Fruit fly (Drosophila melanogaster) whole organism, embryonic: Measurements from ENCODE around the gene CG6830.

Experiments
- Adf1 ChIP-seq: fragments of 200-800 bp; sonication (Bioruptor generic); IDR thresholded peaks from 2 replicates; pipeline ENCODE4 v1.3.6; 2022; ENCODE audit warnings: missing biosample characterization, missing genetic modification characterization
- Bgb ChIP-seq: fragments of 200-800 bp; sonication (Bioruptor generic); IDR thresholded peaks from 2 replicates; pipeline ENCODE4 v1.3.6; 2022; ENCODE audit warnings: missing biosample characterization, missing genetic modification characterization; ENCODE audit not compliant: partially characterized antibody
- CG10321 ChIP-seq: fragments of 200-800 bp; sonication (Bioruptor generic); IDR thresholded peaks from 2 replicates; pipeline ENCODE4 v1.3.6; 2022; ENCODE audit warnings: missing biosample characterization, missing genetic modification characterization
- CG11504 ChIP-seq: fragments of 200-800 bp; sonication (Bioruptor generic); optimal IDR thresholded peaks from 3 replicates; lab custom pipeline; 2019; ENCODE audit warnings: missing biosample characterization, mild to moderate bottlenecking, missing genetic modification characterization, moderate library complexity
- CG15269 ChIP-seq: fragments of 200-800 bp; sonication (Bioruptor generic); optimal IDR thresholded peaks from 2 replicates; lab custom pipeline; 2018; ENCODE audit warnings: missing biosample characterization, mild to moderate bottlenecking, missing genetic modification characterization, moderate library complexity
- CG15479 ChIP-seq: fragments of 200-800 bp; sonication (Bioruptor generic); optimal IDR thresholded peaks from 3 replicates; lab custom pipeline; 2019; ENCODE audit warnings: missing biosample characterization, mild to moderate bottlenecking, missing genetic modification characterization, moderate library complexity
- CG17328 ChIP-seq: fragments of 200-800 bp; sonication (Bioruptor generic); IDR thresholded peaks from 2 replicates; pipeline ENCODE4 v1.3.6; 2022; ENCODE audit warnings: missing biosample characterization, missing genetic modification characterization
- CG2129 ChIP-seq: fragments of 200-800 bp; sonication (Bioruptor generic); IDR thresholded peaks from 2 replicates; pipeline ENCODE4 v1.3.6; 2022; ENCODE audit warnings: missing biosample characterization, missing genetic modification characterization; ENCODE audit not compliant: partially characterized antibody
- CG2199 ChIP-seq: fragments of 200-800 bp; sonication (Bioruptor generic); IDR thresholded peaks from 3 replicates; pipeline ENCODE4 v1.3.6; 2022; ENCODE audit warnings: missing biosample characterization, missing genetic modification characterization
- CG2712 ChIP-seq: fragments of 200-800 bp; optimal IDR thresholded peaks from 3 replicates; lab custom pipeline; 2019; ENCODE audit warnings: missing biosample characterization, mild to moderate bottlenecking, missing genetic modification characterization, moderate library complexity
- CG3163 ChIP-seq: fragments of 200-800 bp; sonication (Bioruptor generic); optimal IDR thresholded peaks from 3 replicates; lab custom pipeline; 2016; ENCODE audit warnings: missing biosample characterization, missing genetic modification characterization
- CG3407 ChIP-seq: fragments of 200-800 bp; sonication (Bioruptor generic); optimal IDR thresholded peaks from 2 replicates; lab custom pipeline; 2018; ENCODE audit warnings: missing biosample characterization, mild to moderate bottlenecking, missing genetic modification characterization
- CG3726 ChIP-seq: fragments of 200-800 bp; sonication (Bioruptor generic); IDR thresholded peaks from 3 replicates; pipeline ENCODE4, ENCODE4 v1.3.6; 2022; ENCODE audit warnings: missing biosample characterization, missing genetic modification characterization
- CG3838 ChIP-seq: fragments of 200-800 bp; sonication (Bioruptor generic); optimal IDR thresholded peaks from 3 replicates; lab custom pipeline; 2016; ENCODE audit warnings: missing biosample characterization, missing genetic modification characterization
- CG6683 ChIP-seq: fragments of 200-800 bp; sonication (Bioruptor generic); optimal IDR thresholded peaks from 2 replicates; lab custom pipeline; 2017; ENCODE audit warnings: missing biosample characterization, mild to moderate bottlenecking, missing genetic modification characterization, missing genetic modification reagents
- CG6813 ChIP-seq: fragments of 200-800 bp; sonication (Bioruptor generic); optimal IDR thresholded peaks from 2 replicates; lab custom pipeline; 2017; ENCODE audit warnings: missing biosample characterization, missing genetic modification characterization, mild to moderate bottlenecking, moderate library complexity, missing genetic modification reagents
- CG7372 ChIP-seq: fragments of 200-800 bp; sonication (Bioruptor generic); IDR thresholded peaks from 2 replicates; pipeline ENCODE4 v1.3.6; 2022; ENCODE audit warnings: missing biosample characterization, missing genetic modification characterization
- CG7556 ChIP-seq: fragments of 200-800 bp; sonication (Bioruptor generic); optimal IDR thresholded peaks from 2 replicates; lab custom pipeline; 2017; ENCODE audit warnings: missing biosample characterization, mild to moderate bottlenecking, missing genetic modification characterization
- CG9437 ChIP-seq: fragments of 200-800 bp; sonication (Bioruptor generic); optimal IDR thresholded peaks from 2 replicates; lab custom pipeline; 2018; ENCODE audit warnings: missing biosample characterization, mild to moderate bottlenecking, missing genetic modification characterization
- CG9797 ChIP-seq: fragments of 200-800 bp; sonication (Bioruptor generic); optimal IDR thresholded peaks from 3 replicates; lab custom pipeline; 2018; ENCODE audit warnings: missing biosample characterization, mild to moderate bottlenecking, missing genetic modification characterization
- D19A ChIP-seq: fragments of 200-800 bp; optimal IDR thresholded peaks from 3 replicates; lab custom pipeline; 2019; ENCODE audit warnings: missing biosample characterization, mild to moderate bottlenecking, missing genetic modification characterization, moderate library complexity
- Dbx ChIP-seq: fragments of 200-800 bp; sonication (Bioruptor generic); IDR thresholded peaks from 3 replicates; pipeline ENCODE4 v1.3.6; 2022; ENCODE audit warnings: missing biosample characterization, missing genetic modification characterization
- Dll ChIP-seq: fragments of 200-800 bp; sonication (Bioruptor generic); IDR thresholded peaks from 4 replicates; pipeline ENCODE4 v1.3.6; 2022; ENCODE audit warnings: missing biosample characterization, missing genetic modification characterization; ENCODE audit not compliant: partially characterized antibody
- Kr ChIP-seq: fragments of 200-800 bp; sonication (Bioruptor generic); optimal IDR thresholded peaks from 2 replicates; lab custom pipeline; 2017; ENCODE audit warnings: missing biosample characterization, mild to moderate bottlenecking, missing genetic modification characterization
- Max ChIP-seq: fragments of 200-800 bp; sonication (Bioruptor generic); optimal IDR thresholded peaks from 2 replicates; lab custom pipeline; 2016; ENCODE audit warnings: missing biosample characterization, mild to moderate bottlenecking, missing genetic modification characterization
- Neu2 ChIP-seq: fragments of 200-800 bp; sonication (Bioruptor generic); optimal IDR thresholded peaks from 3 replicates; lab custom pipeline; 2016; ENCODE audit warnings: missing biosample characterization, missing genetic modification characterization, borderline replicate concordance
- Sry-δ ChIP-seq: fragments of 200-800 bp; sonication (Bioruptor generic); optimal IDR thresholded peaks from 2 replicates; lab custom pipeline; 2016; ENCODE audit warnings: missing biosample characterization, missing genetic modification characterization
- bcd ChIP-seq: fragments of 200-800 bp; sonication (Bioruptor generic); optimal IDR thresholded peaks from 2 replicates; lab custom pipeline; 2017; ENCODE audit warnings: missing biosample characterization, mild to moderate bottlenecking, missing genetic modification characterization
- bowl ChIP-seq: fragments of 200-800 bp; sonication (Bioruptor generic); IDR thresholded peaks from 2 replicates; pipeline ENCODE4 v1.3.6; 2022; ENCODE audit warnings: missing biosample characterization, missing genetic modification characterization
- cg ChIP-seq: fragments of 200-800 bp; sonication (Bioruptor generic); optimal IDR thresholded peaks from 3 replicates; lab custom pipeline; 2019; ENCODE audit warnings: missing biosample characterization, mild to moderate bottlenecking, missing genetic modification characterization, moderate library complexity
- chinmo ChIP-seq: fragments of 200-800 bp; sonication (Bioruptor generic); IDR thresholded peaks from 4 replicates; pipeline ENCODE4 v1.3.6; 2022; ENCODE audit warnings: missing biosample characterization, missing genetic modification characterization; ENCODE audit not compliant: partially characterized antibody
- chn ChIP-seq: fragments of 200-800 bp; sonication (Bioruptor generic); optimal IDR thresholded peaks from 2 replicates; lab custom pipeline; 2016; ENCODE audit warnings: missing biosample characterization, missing genetic modification characterization
- croc ChIP-seq: fragments of 200-800 bp; sonication (Bioruptor generic); conservative IDR thresholded peaks from 3 replicates; pipeline ENCODE4 v1.3.6; 2022; ENCODE audit warnings: missing biosample characterization, missing genetic modification characterization
- cwo ChIP-seq: fragments of 200-800 bp; sonication (Bioruptor generic); optimal IDR thresholded peaks from 3 replicates; lab custom pipeline; 2017; ENCODE audit warnings: missing biosample characterization, missing genetic modification characterization, mild to moderate bottlenecking, moderate library complexity, missing genetic modification reagents
- dati ChIP-seq: fragments of 200-800 bp; sonication (Bioruptor generic); IDR thresholded peaks from 2 replicates; pipeline ENCODE4 v1.3.6; 2022; ENCODE audit warnings: missing biosample characterization, missing genetic modification characterization
- en ChIP-seq: fragments of 200-800 bp; sonication (Bioruptor generic); optimal IDR thresholded peaks from 2 replicates; lab custom pipeline; 2016; ENCODE audit warnings: missing biosample characterization, missing genetic modification characterization
- gt ChIP-seq: fragments of 200-800 bp; sonication (Bioruptor generic); IDR thresholded peaks from 2 replicates; pipeline ENCODE4 v1.3.6; 2022; ENCODE audit warnings: missing biosample characterization, missing genetic modification characterization
- ind ChIP-seq: fragments of 200-800 bp; sonication (Bioruptor generic); optimal IDR thresholded peaks from 3 replicates; lab custom pipeline; 2016; ENCODE audit warnings: missing biosample characterization, missing genetic modification characterization
- kni ChIP-seq: fragments of 200-800 bp; sonication (Bioruptor generic); optimal IDR thresholded peaks from 3 replicates; lab custom pipeline; 2017; ENCODE audit warnings: mild to moderate bottlenecking, missing biosample characterization, missing genetic modification reagents, missing genetic modification characterization
- mirr ChIP-seq: fragments of 200-800 bp; sonication (Bioruptor generic); optimal IDR thresholded peaks from 3 replicates; lab custom pipeline; 2018; ENCODE audit warnings: missing biosample characterization, mild to moderate bottlenecking, missing genetic modification characterization
- pita ChIP-seq: fragments of 200-800 bp; sonication (Bioruptor generic); optimal IDR thresholded peaks from 2 replicates; lab custom pipeline; 2017; ENCODE audit warnings: missing biosample characterization, mild to moderate bottlenecking, missing genetic modification characterization
- sim ChIP-seq: fragments of 200-800 bp; sonication (Bioruptor generic); IDR thresholded peaks from 2 replicates; pipeline ENCODE4 v1.3.6; 2022; ENCODE audit warnings: missing biosample characterization, missing genetic modification characterization
- so ChIP-seq: fragments of 200-800 bp; sonication (Bioruptor generic); IDR thresholded peaks from 3 replicates; pipeline ENCODE4 v1.3.6; 2022; ENCODE audit warnings: missing biosample characterization, missing genetic modification characterization
- tin ChIP-seq: fragments of 200-800 bp; sonication (Bioruptor generic); optimal IDR thresholded peaks from 3 replicates; lab custom pipeline; 2016; ENCODE audit warnings: missing biosample characterization, missing genetic modification characterization
- tll ChIP-seq, 2 experiments: fragments of 200-800 bp in 1 of 2; fragments of >200 bp in 1 of 2; sonication (Bioruptor generic) in 1 of 2; optimal IDR thresholded peaks; 2 replicates each; lab custom pipeline; 2017 to 2019; ENCODE audit warnings: missing biosample characterization in 2 of 2, missing genetic modification characterization in 2 of 2, mild to moderate bottlenecking in 1 of 2, moderate library complexity in 1 of 2
- toy ChIP-seq: fragments of 200-800 bp; sonication (Bioruptor generic); IDR thresholded peaks from 2 replicates; pipeline ENCODE4 v1.3.6; 2022; ENCODE audit warnings: missing biosample characterization, missing genetic modification characterization
- tx ChIP-seq: fragments of 200-800 bp; sonication (Bioruptor generic); optimal IDR thresholded peaks from 2 replicates; lab custom pipeline; 2016; ENCODE audit warnings: missing biosample characterization, missing genetic modification characterization
- unc-4 ChIP-seq: fragments of 200-800 bp; sonication (Bioruptor generic); IDR thresholded peaks from 2 replicates; pipeline ENCODE4 v1.3.6; 2022; ENCODE audit warnings: missing biosample characterization, missing genetic modification characterization; ENCODE audit not compliant: partially characterized antibody
- wdn ChIP-seq: fragments of 200-800 bp; sonication (Bioruptor generic); IDR thresholded peaks from 2 replicates; pipeline ENCODE4 v1.3.6; 2022; ENCODE audit warnings: missing biosample characterization, missing genetic modification characterization
- yki ChIP-seq: fragments of >200 bp; optimal IDR thresholded peaks from 3 replicates; lab custom pipeline; 2018
- zen2 ChIP-seq: fragments of 200-800 bp; sonication (Bioruptor generic); IDR thresholded peaks from 3 replicates; pipeline ENCODE4 v1.3.6; 2022; ENCODE audit warnings: missing biosample characterization, missing genetic modification characterization; ENCODE audit not compliant: partially characterized antibody

The CG6830 gene

dm6 chr3R:11661712-11662111, 22.4 kb downstream of the CG6830 start (continued):
- TF ChIP-seq cwo, result peak; percentile 64
- no peak for TF ChIP-seq Kr (GFP tag; lab: Kevin White, UChicago)
- TF ChIP-seq Dbx, result no peak
- peak; percentile 2 for TF ChIP-seq tin
- TF ChIP-seq tll (GFP tag; optimal IDR thresholded peaks at IDR 0.05; lab: Kevin White, UChicago), result no peak
- TF ChIP-seq en (GFP tag; lab: Kevin White, UChicago), result no peak
- TF ChIP-seq bcd (GFP tag; lab: Kevin White, UChicago), result peak; percentile 12
- no peak for TF ChIP-seq Adf1 (GFP tag; lab: Robert Waterston, UW)
- no peak for TF ChIP-seq CG3163 (GFP tag; lab: Kevin White, UChicago)
- no peak for TF ChIP-seq wdn (GFP tag; lab: Robert Waterston, UW)
- TF ChIP-seq CG3407 (GFP tag; lab: Kevin White, UChicago), result peak; percentile 14
- TF ChIP-seq CG11504 (tag; lab: Kevin White, UChicago), result peak; percentile 79
- 0 out of 2 replicates have a peak, but pooled peaks have one; percentile 20 for TF ChIP-seq CG7372 (GFP tag; lab: Robert Waterston, UW)
- TF ChIP-seq Sry-δ (GFP tag; lab: Kevin White, UChicago), result no peak
- TF ChIP-seq tx (GFP tag; lab: Kevin White, UChicago), result no peak
- TF ChIP-seq CG17328, result peak; percentile 54; the same call in 1 of the 2 replicates
- no peak for TF ChIP-seq chn (GFP tag; lab: Kevin White, UChicago)
- no peak for TF ChIP-seq gt
- no peak for TF ChIP-seq Neu2 (GFP tag; lab: Kevin White, UChicago)
- TF ChIP-seq mirr, result no peak
- no peak for TF ChIP-seq Dll (GFP tag; lab: Robert Waterston, UW)
- TF ChIP-seq CG15269 (tag; lab: Kevin White, UChicago), result peak; percentile 83
- TF ChIP-seq so, result peak; percentile 50; the same call in 1 of the 3 replicates
- 0 out of 2 replicates have a peak, but pooled peaks have one; percentile 9 for TF ChIP-seq sim (GFP tag; lab: Robert Waterston, UW)
- TF ChIP-seq CG2129, result no peak
- no peak for TF ChIP-seq zen2 (GFP tag; lab: Robert Waterston, UW)
- TF ChIP-seq CG10321, result no peak
- TF ChIP-seq Bgb (GFP tag; lab: Robert Waterston, UW), result no peak
- TF ChIP-seq CG3838, result no peak
- no peak for TF ChIP-seq CG9437
- peak; percentile 44 for TF ChIP-seq CG7556
- TF ChIP-seq yki (lab: Kevin White, UChicago), result no peak
- TF ChIP-seq CG2712, result peak; percentile 64
- peak; percentile 37 for TF ChIP-seq CG6813 (GFP tag; lab: Kevin White, UChicago)
- TF ChIP-seq cg (GFP tag; lab: Kevin White, UChicago), result no peak
- no peak for TF ChIP-seq CG2199
- peak; percentile 7 for TF ChIP-seq CG6683 (GFP tag; lab: Kevin White, UChicago)
- TF ChIP-seq pita, result no peak
- TF ChIP-seq dati (GFP tag; lab: Robert Waterston, UW), result no peak
- TF ChIP-seq unc-4 (GFP tag; lab: Robert Waterston, UW), result no peak
- peak; percentile 27 for TF ChIP-seq ind (GFP tag; lab: Kevin White, UChicago)
- TF ChIP-seq kni, result no peak
- TF ChIP-seq CG15479 (GFP tag; lab: Kevin White, UChicago), result no peak
- TF ChIP-seq CG3726, result no peak
- no peak for TF ChIP-seq toy
- peak; percentile 23 for TF ChIP-seq D19A (tag; lab: Kevin White, UChicago)
- TF ChIP-seq Max, result no peak
- no peak for TF ChIP-seq chinmo (GFP tag; lab: Robert Waterston, UW)
- 0 out of 3 replicates have a peak, but pooled peaks have one; percentile 15 for TF ChIP-seq croc (GFP tag; lab: Robert Waterston, UW)
- peak; percentile 28; the same call in 1 of the 2 replicates for TF ChIP-seq bowl (GFP tag; lab: Robert Waterston, UW)
- no peak for TF ChIP-seq CG9797 (GFP tag; lab: Kevin White, UChicago)
